Worm (Caenorhabditis elegans) whole organism, L4/young adult: ENCODE data around the gene gldc-1.

Source experiments
- W03F9.2 ChIP-seq: fragments of 150-350 bp; optimal IDR thresholded peaks from 2 replicates; lab custom pipeline; 2014; ENCODE audit warnings: missing biosample characterization, missing genetic modification characterization
- dao-5 ChIP-seq: sonication (generic microtip); optimal IDR thresholded peaks from 2 replicates; lab custom pipeline; 2016; ENCODE audit warnings: missing genotype, missing genetic modification characterization, moderate library complexity, missing compliant biosample characterization
- him-1 ChIP-seq: sonication (generic microtip); optimal IDR thresholded peaks from 2 replicates; lab custom pipeline; 2016; ENCODE audit warnings: missing genotype, missing genetic modification reagents, missing genetic modification characterization, missing compliant biosample characterization

ce11 chrII:6026646-6027045, 23.6 kb upstream of the gldc-1 start:
- TF ChIP-seq dao-5: no peak
- TF ChIP-seq him-1 (tag; lab: Kevin White, UChicago): no peak
- TF ChIP-seq W03F9.2 (tag; lab: Kevin White, UChicago): no peak
